Fruit fly (Drosophila melanogaster) whole organism, pupa: ENCODE measurements around the gene CG43145.

Experiments used
- CG10348 ChIP-seq: fragments of 200-800 bp; sonication (Bioruptor generic); IDR thresholded peaks from 2 replicates; pipeline ENCODE4 v1.3.6; 2022; ENCODE audit warnings: missing biosample characterization, missing genetic modification characterization
- CG12605 ChIP-seq: fragments of 200-800 bp; sonication (Bioruptor generic); IDR thresholded peaks from 2 replicates; pipeline ENCODE4 v1.3.6; 2022; ENCODE audit warnings: missing biosample characterization, missing genetic modification characterization
- CG13204 ChIP-seq: fragments of 200-800 bp; sonication (Bioruptor generic); optimal IDR thresholded peaks from 2 replicates; lab custom pipeline; 2018; ENCODE audit warnings: missing biosample characterization, mild to moderate bottlenecking, missing genetic modification characterization, moderate library complexity
- CG14655 ChIP-seq: fragments of 200-800 bp; sonication (Bioruptor generic); optimal IDR thresholded peaks from 3 replicates; lab custom pipeline; 2017; ENCODE audit warnings: mild to moderate bottlenecking, missing biosample characterization, missing genetic modification reagents, missing genetic modification characterization
- CG15710 ChIP-seq: fragments of 200-800 bp; sonication (Bioruptor generic); optimal IDR thresholded peaks from 2 replicates; lab custom pipeline; 2018; ENCODE audit warnings: missing biosample characterization, mild to moderate bottlenecking, missing genetic modification characterization, moderate library complexity
- CG17806 ChIP-seq: fragments of 200-800 bp; sonication (Bioruptor generic); optimal IDR thresholded peaks from 2 replicates; lab custom pipeline; 2018; ENCODE audit warnings: missing biosample characterization, mild to moderate bottlenecking, missing genetic modification characterization, moderate library complexity
- CG32121 ChIP-seq: fragments of 200-800 bp; sonication (Bioruptor generic); IDR thresholded peaks from 2 replicates; pipeline ENCODE4 v1.3.6; 2022; ENCODE audit warnings: missing biosample characterization, missing genetic modification characterization
- CG34367 ChIP-seq: fragments of 200-800 bp; sonication (Bioruptor generic); optimal IDR thresholded peaks from 2 replicates; lab custom pipeline; 2018; ENCODE audit warnings: missing biosample characterization, mild to moderate bottlenecking, missing genetic modification characterization
- CG4496 ChIP-seq: fragments of 200-800 bp; sonication (Bioruptor generic); IDR thresholded peaks from 3 replicates; pipeline ENCODE4 v1.3.6; 2022; ENCODE audit warnings: missing biosample characterization, missing genetic modification characterization
- CG8159 ChIP-seq: fragments of 200-800 bp; sonication (Bioruptor generic); optimal IDR thresholded peaks from 3 replicates; lab custom pipeline; 2018; ENCODE audit warnings: missing biosample characterization, mild to moderate bottlenecking, missing genetic modification characterization, moderate library complexity
- CG8301 ChIP-seq: fragments of 200-800 bp; sonication (Bioruptor generic); optimal IDR thresholded peaks from 2 replicates; lab custom pipeline; 2018; ENCODE audit warnings: missing biosample characterization, mild to moderate bottlenecking, missing genetic modification characterization
- CG9948 ChIP-seq: fragments of 200-800 bp; sonication (Bioruptor generic); optimal IDR thresholded peaks from 2 replicates; lab custom pipeline; 2018; ENCODE audit warnings: missing biosample characterization, mild to moderate bottlenecking, missing genetic modification characterization, moderate library complexity
- D1 ChIP-seq: fragments of 200-800 bp; sonication (Bioruptor generic); optimal IDR thresholded peaks from 2 replicates; lab custom pipeline; 2018; ENCODE audit warnings: missing biosample characterization, mild to moderate bottlenecking, missing genetic modification characterization, moderate library complexity
- EcR ChIP-seq: fragments of 200-800 bp; sonication (Bioruptor generic); optimal IDR thresholded peaks from 3 replicates; lab custom pipeline; 2019; ENCODE audit warnings: missing biosample characterization, missing genetic modification characterization, mild to moderate bottlenecking, moderate library complexity, missing genetic modification reagents
- Ets98B ChIP-seq: fragments of 200-800 bp; sonication (Bioruptor generic); IDR thresholded peaks from 2 replicates; pipeline ENCODE4 v1.3.6; 2022; ENCODE audit warnings: missing biosample characterization, missing genetic modification characterization
- Pif1A ChIP-seq: fragments of 200-800 bp; sonication (Bioruptor generic); optimal IDR thresholded peaks from 3 replicates; lab custom pipeline; 2016; ENCODE audit warnings: missing biosample characterization, missing genetic modification characterization
- Pif1B ChIP-seq: fragments of 200-800 bp; sonication (Bioruptor generic); optimal IDR thresholded peaks from 3 replicates; lab custom pipeline; 2016; ENCODE audit warnings: missing biosample characterization, missing genetic modification characterization
- Snoo ChIP-seq: fragments of 200-800 bp; sonication (Bioruptor generic); optimal IDR thresholded peaks from 3 replicates; lab custom pipeline; 2017; ENCODE audit warnings: missing biosample characterization, mild to moderate bottlenecking, missing genetic modification characterization, inconsistent platforms
- fd96Ca ChIP-seq: fragments of 200-800 bp; sonication (Bioruptor generic); IDR thresholded peaks from 3 replicates; pipeline ENCODE4 v1.3.6; 2022; ENCODE audit warnings: missing biosample characterization, missing genetic modification characterization
- gl ChIP-seq: fragments of 200-800 bp; sonication (Bioruptor generic); optimal IDR thresholded peaks from 2 replicates; lab custom pipeline; 2018; ENCODE audit warnings: missing biosample characterization, mild to moderate bottlenecking, missing genetic modification characterization
- rn ChIP-seq: fragments of 200-800 bp; sonication (Bioruptor generic); IDR thresholded peaks from 2 replicates; pipeline ENCODE4 v1.3.6; 2022; ENCODE audit warnings: missing biosample characterization, missing genetic modification characterization

CG43145 gene

DNA sequence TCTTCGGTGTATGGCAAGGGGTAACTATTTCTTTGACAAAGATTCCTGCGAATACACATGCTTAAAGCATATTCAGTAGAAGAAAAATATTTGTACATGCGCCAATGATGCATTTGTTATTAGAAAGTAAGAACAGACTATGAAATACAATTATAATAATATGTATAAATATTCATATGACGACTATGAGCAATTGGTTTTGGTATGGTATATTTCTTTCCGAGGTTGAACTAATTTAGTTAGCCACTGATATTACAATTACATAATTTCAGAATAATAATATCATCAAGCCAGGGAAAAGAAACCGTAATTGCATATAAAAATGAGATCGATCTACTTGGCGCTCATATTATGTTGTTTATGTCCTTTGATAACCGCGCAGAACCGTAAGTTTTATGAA, at the start of gene CG43145:
Gene CG43145 (plus strand): TSS at position 301 of the 400 bp plus-strand sequence.
- TF ChIP-seq CG8301 (tag; lab: Kevin White, UChicago) (no peak), CG32121 (no peak), CG15710 (tag; lab: Kevin White, UChicago) (no peak), Pif1A (GFP tag; lab: Kevin White, UChicago) (no peak), CG14655 (no peak), Snoo (tag; lab: Kevin White, UChicago) (no peak), CG13204 (no peak), CG12605 (GFP tag; lab: Robert Waterston, UW) (no peak), CG10348 (no peak), D1 (tag; lab: Kevin White, UChicago) (no peak), Ets98B (GFP tag; lab: Robert Waterston, UW) (no peak)
- TF ChIP-seq, all 21 proteins: peak for 0

DNA sequence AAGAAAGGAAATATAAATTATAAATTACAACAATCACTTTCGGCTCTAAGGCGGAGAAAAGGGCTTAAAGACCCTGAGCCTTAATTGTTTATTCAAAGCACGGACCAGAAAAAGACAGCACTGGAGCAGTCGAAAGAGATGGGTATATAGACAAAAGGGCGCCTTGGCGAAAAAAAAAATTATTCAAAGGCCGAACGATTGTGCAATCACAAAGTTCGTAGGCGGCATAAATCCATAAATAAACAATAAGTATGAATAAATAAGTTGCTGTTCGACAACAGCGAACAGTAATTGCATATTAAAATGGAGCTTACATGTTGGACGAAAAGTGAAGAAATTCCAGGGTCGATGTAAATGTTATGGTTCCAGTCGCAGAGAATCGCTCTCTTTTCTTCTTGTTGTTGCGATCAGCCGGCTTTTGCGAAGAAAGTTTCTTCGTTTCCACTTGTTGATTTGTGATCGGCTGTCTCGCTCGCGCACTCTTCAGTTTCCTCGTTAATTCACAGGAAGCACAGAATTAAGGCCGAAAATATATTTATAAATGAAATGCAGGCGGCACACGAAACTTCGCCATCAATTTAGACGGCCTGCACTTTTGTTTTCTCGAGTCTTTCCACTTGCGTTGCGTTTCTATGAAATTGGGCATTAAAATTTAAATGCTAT, 46.5 kb upstream of the CG43145 start:
- TF ChIP-seq gl (no peak), CG17806 (tag; lab: Kevin White, UChicago) (no peak), EcR (GFP tag; lab: Kevin White, UChicago) (no peak), D1 (tag; lab: Kevin White, UChicago) (no peak), CG13204 (no peak), Ets98B (GFP tag; lab: Robert Waterston, UW) (no peak), Pif1A (GFP tag; lab: Kevin White, UChicago) (no peak), CG8301 (tag; lab: Kevin White, UChicago) (no peak), CG15710 (tag; lab: Kevin White, UChicago) (no peak), CG14655 (no peak), Snoo (tag; lab: Kevin White, UChicago) (no peak), CG8159 (no peak), Pif1B (no peak), CG9948 (tag; lab: Kevin White, UChicago) (no peak), CG32121 (no peak), rn (GFP tag; lab: Robert Waterston, UW) (no peak), CG34367 (tag; lab: Kevin White, UChicago) (no peak), fd96Ca (GFP tag; lab: Robert Waterston, UW) (no peak), CG10348 (no peak), CG12605 (GFP tag; lab: Robert Waterston, UW) (no peak)

- peak; percentile 99 for TF ChIP-seq Pif1A (GFP tag; lab: Kevin White, UChicago)
- TF ChIP-seq Pif1B, result peak; percentile 99
- TF ChIP-seq CG14655, result peak; percentile 98
- peak; percentile 91 for TF ChIP-seq CG10348
- TF ChIP-seq Ets98B (GFP tag; lab: Robert Waterston, UW), result peak; percentile 99
- TF ChIP-seq CG9948 (tag; lab: Kevin White, UChicago), result peak; percentile 98
- TF ChIP-seq CG17806 (tag; lab: Kevin White, UChicago), result peak; percentile 98
- TF ChIP-seq CG32121, result peak; percentile 98
- TF ChIP-seq CG13204, result peak; percentile 93
- peak; percentile 98 for TF ChIP-seq CG8159
- TF ChIP-seq Snoo (tag; lab: Kevin White, UChicago), result peak; percentile 99
- TF ChIP-seq CG4496 (GFP tag; lab: Robert Waterston, UW), result peak; percentile 99
- TF ChIP-seq gl, result peak; percentile 97
- TF ChIP-seq EcR (GFP tag; lab: Kevin White, UChicago), result peak; percentile 68
- peak; percentile 98 for TF ChIP-seq CG12605 (GFP tag; lab: Robert Waterston, UW)
- peak; percentile 97 for TF ChIP-seq CG34367 (tag; lab: Kevin White, UChicago)
- peak; percentile 99 for TF ChIP-seq CG8301 (tag; lab: Kevin White, UChicago)
- TF ChIP-seq CG15710 (tag; lab: Kevin White, UChicago), result peak; percentile 98
- peak; percentile 99 for TF ChIP-seq fd96Ca (GFP tag; lab: Robert Waterston, UW)
- TF ChIP-seq rn (GFP tag; lab: Robert Waterston, UW), result peak; percentile 97
- peak; percentile 95 for TF ChIP-seq D1 (tag; lab: Kevin White, UChicago)
Measured at dm6 chr2L:3655698-3656105, 45.9 kb upstream of the CG43145 start.

DNA sequence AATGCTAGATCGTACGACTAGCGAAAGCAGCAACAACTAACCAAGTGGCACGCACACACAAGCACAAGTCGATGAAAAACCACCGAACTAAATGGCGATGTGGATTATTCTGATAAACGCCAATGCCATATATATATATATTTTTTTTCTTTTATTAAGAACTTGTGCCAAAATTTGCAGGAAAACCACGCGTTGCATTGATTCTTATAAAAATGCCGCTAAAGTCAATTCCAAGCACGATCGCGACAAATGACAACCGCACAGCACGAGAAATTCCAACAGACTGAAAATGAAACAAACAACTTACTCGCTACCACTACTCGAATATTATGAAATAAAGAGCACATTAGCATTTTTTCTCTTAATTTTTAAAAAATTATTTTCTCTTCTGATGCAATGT, 45.0 kb upstream of the CG43145 start, which contains the start of gene for:
Gene for (minus strand): TSS at position 287 of the 400 bp plus-strand sequence.
- TF ChIP-seq CG9948 (tag; lab: Kevin White, UChicago) (no peak), CG32121 (peak; percentile 15; the same call in 1 of the 2 replicates), Ets98B (GFP tag; lab: Robert Waterston, UW) (peak; percentile 6; the same call in 1 of the 2 replicates), CG17806 (tag; lab: Kevin White, UChicago) (peak; percentile 2), CG13204 (no peak)
- TF ChIP-seq, all 21 proteins: peak for 3

dm6 chr2L:3657349-3658142, 44.1 kb upstream of the CG43145 start:
- TF ChIP-seq CG9948 (tag; lab: Kevin White, UChicago) (peak; percentile 29), Ets98B (GFP tag; lab: Robert Waterston, UW) (0 out of 2 replicates have a peak, but pooled peaks have one; percentile 53), CG14655 (peak; percentile 51), CG4496 (GFP tag; lab: Robert Waterston, UW) (0 out of 3 replicates have a peak, but pooled peaks have one; percentile 40), CG8301 (tag; lab: Kevin White, UChicago) (peak; percentile 41), Snoo (tag; lab: Kevin White, UChicago) (no peak), CG15710 (tag; lab: Kevin White, UChicago) (peak; percentile 43), CG17806 (tag; lab: Kevin White, UChicago) (peak; percentile 11), D1 (tag; lab: Kevin White, UChicago) (peak; percentile 43), gl (no peak), EcR (GFP tag; lab: Kevin White, UChicago) (no peak), CG8159 (peak; percentile 53), CG32121 (peak; percentile 36; the same call in 1 of the 2 replicates), CG13204 (no peak)
- TF ChIP-seq, all 21 proteins: peak for 10
